Fruit fly (Drosophila melanogaster) whole organism, pupa: ENCODE results near the gene emb.

Source experiments
- CG10348 ChIP-seq: fragments of 200-800 bp; sonication (Bioruptor generic); IDR thresholded peaks from 2 replicates; pipeline ENCODE4 v1.3.6; 2022; ENCODE audit warnings: missing biosample characterization, missing genetic modification characterization
- CG9948 ChIP-seq: fragments of 200-800 bp; sonication (Bioruptor generic); optimal IDR thresholded peaks from 2 replicates; lab custom pipeline; 2018; ENCODE audit warnings: missing biosample characterization, mild to moderate bottlenecking, missing genetic modification characterization, moderate library complexity
- EcR ChIP-seq: fragments of 200-800 bp; sonication (Bioruptor generic); optimal IDR thresholded peaks from 3 replicates; lab custom pipeline; 2019; ENCODE audit warnings: missing biosample characterization, missing genetic modification characterization, mild to moderate bottlenecking, moderate library complexity, missing genetic modification reagents
- Ets98B ChIP-seq: fragments of 200-800 bp; sonication (Bioruptor generic); IDR thresholded peaks from 2 replicates; pipeline ENCODE4 v1.3.6; 2022; ENCODE audit warnings: missing biosample characterization, missing genetic modification characterization
- gl ChIP-seq: fragments of 200-800 bp; sonication (Bioruptor generic); optimal IDR thresholded peaks from 2 replicates; lab custom pipeline; 2018; ENCODE audit warnings: missing biosample characterization, mild to moderate bottlenecking, missing genetic modification characterization

DNA sequence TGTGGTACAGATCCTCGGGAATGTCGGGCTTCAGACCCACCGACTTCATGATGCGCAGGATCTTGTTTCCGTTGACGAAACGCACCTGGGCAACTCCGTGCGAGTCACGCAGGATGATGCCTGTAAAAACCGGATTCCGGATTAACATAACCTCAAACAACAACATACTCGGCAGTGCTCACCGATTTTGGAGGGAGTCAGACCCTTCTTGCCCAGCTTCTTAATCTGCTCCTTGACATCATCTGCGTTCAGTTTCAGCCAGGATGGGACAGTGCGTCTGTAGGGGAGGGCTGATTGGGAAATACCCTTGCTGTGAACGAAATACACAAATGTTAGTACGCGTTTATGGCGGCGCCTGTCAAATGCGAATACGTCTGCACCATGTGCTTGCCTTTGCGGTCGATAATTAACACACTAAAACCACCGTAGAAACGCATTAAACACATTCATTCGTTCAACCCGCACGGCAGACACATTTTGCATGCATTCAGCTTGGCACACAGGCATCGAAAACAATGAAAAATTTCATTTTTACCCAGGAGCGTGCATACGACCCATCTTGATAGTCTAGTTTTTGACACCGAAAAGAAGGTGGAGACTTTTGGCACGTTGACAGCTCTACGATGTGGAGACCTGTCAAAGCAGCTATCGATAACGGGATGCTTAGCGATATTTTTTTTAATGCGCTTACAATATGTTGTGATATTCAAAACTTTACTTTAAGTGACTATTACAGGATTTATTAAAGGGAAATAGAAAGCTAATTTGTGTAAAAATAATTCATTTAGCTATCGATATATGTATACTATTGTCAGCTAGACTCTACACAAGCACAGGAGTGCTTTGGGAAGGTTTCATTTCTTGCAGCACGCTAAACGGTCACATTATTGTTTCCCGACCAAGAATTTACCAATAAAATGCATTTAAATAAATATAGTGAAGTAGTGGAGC, 39.1 kb upstream of the emb start, which contains the start of the genes RpS13 and CSN8:
- TF ChIP-seq gl (tag; lab: Kevin White, UChicago) (no peak), CG9948 (tag; lab: Kevin White, UChicago) (no peak), Ets98B (GFP tag; lab: Robert Waterston, UW) (no peak), CG10348 (no peak), EcR (no peak)
